Worm (Caenorhabditis elegans): ENCODE results near the gene Y67D8B.5.

DNA sequence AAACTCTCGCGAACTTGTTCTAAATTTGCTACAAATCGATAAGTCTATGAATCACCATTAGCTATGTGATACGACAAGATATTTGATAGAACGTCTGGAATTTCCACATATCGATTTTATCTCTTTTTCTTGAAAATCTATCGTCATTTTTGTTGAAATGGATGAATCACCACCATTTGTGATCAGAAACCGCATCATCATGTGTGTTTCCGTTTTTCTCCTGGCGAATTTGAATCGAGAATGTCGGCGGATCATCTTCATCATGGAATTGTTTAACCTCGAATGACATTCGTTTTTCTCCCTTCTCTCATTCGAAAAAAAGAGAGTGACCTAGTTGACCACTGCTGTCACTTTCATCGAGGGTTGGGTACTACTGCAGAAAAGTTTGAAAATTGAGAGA, 32.1 kb downstream of the Y67D8B.5 start:
- TF ChIP-seq flt-1 (GFP tag; IDR thresholded peaks at IDR 0.05): no peak
- TF ChIP-seq klf-2 (GFP tag; conservative IDR thresholded peaks at IDR 0.05): no peak
- TF ChIP-seq ztf-23 (GFP tag; IDR thresholded peaks at IDR 0.05): no peak
- no peak for TF ChIP-seq tab-1 (GFP tag; IDR thresholded peaks at IDR 0.05)
- TF ChIP-seq cog-1 (tag; optimal IDR thresholded peaks at IDR 0.05): no peak
